Fruit fly (Drosophila melanogaster) whole organism, embryonic: ENCODE results near the gene CG33795.

Experiments
- CG31224 ChIP-seq: fragments of 200-800 bp; sonication (Bioruptor generic); IDR thresholded peaks from 2 replicates; pipeline ENCODE4 v1.3.6; 2022; ENCODE audit warnings: missing biosample characterization, missing genetic modification characterization
- HLH3B ChIP-seq: fragments of 200-800 bp; sonication (Bioruptor generic); IDR thresholded peaks from 2 replicates; pipeline ENCODE4 v1.3.6; 2022; ENCODE audit warnings: missing biosample characterization, missing genetic modification characterization
- YL-1 ChIP-seq: fragments of 200-800 bp; sonication (Bioruptor generic); optimal IDR thresholded peaks from 3 replicates; lab custom pipeline; 2017; ENCODE audit warnings: missing biosample characterization, mild to moderate bottlenecking, missing genetic modification characterization

dm6 chr3L:16157251-16158190 lies 13.7 kb downstream of the CG33795 start:
- peak; percentile 48; the same call in 1 of the 2 replicates for TF ChIP-seq CG31224
- no peak for TF ChIP-seq YL-1 (GFP tag; lab: Kevin White, UChicago)
- TF ChIP-seq HLH3B: peak; percentile 41; the same call in 1 of the 2 replicates
